Worm (Caenorhabditis elegans) whole organism, L1 larva: Measurements from ENCODE around the gene F54B8.1.

Experiments
- C16A3.4 ChIP-seq: fragments of 150-350 bp; optimal IDR thresholded peaks from 2 replicates; lab custom pipeline; 2014; ENCODE audit warnings: missing biosample characterization, missing genetic modification characterization
- aha-1 ChIP-seq: fragments of 150-350 bp; optimal IDR thresholded peaks from 2 replicates; lab custom pipeline; 2014; ENCODE audit warnings: missing biosample characterization, missing genetic modification characterization
- ceh-63 ChIP-seq: fragments of 200-800 bp; sonication (Bioruptor generic); optimal IDR thresholded peaks from 2 replicates; lab custom pipeline; 2018; ENCODE audit warnings: mild to moderate bottlenecking, missing genetic modification characterization, missing compliant biosample characterization
- ceh-90 ChIP-seq: sonication (generic microtip); optimal IDR thresholded peaks from 2 replicates; lab custom pipeline; 2016; ENCODE audit warnings: missing genetic modification characterization, missing compliant biosample characterization
- ces-1 ChIP-seq: fragments of 150-350 bp; optimal IDR thresholded peaks from 2 replicates; lab custom pipeline; 2014; ENCODE audit warnings: missing biosample characterization, missing genetic modification reagents, missing genetic modification characterization
- efl-1 ChIP-seq, 4 experiments: fragments of 150-350 bp; optimal IDR thresholded peaks in 3 of 4; peaks in 1 of 4; 1 replicate in 1 of 4; 2 replicates in 3 of 4; lab custom pipeline; 2014; ENCODE audit warnings: missing biosample characterization in 2 of 4, missing genetic modification characterization in 2 of 4, missing genetic modification reagents in 2 of 4
- elt-2 ChIP-seq: sonication (generic microtip); optimal IDR thresholded peaks from 2 replicates; lab custom pipeline; 2016; ENCODE audit warnings: missing genetic modification characterization, mild to moderate bottlenecking, inconsistent platforms, missing compliant biosample characterization, missing genetic modification reagents
- fkh-10 ChIP-seq: sonication (generic microtip); optimal IDR thresholded peaks from 2 replicates; lab custom pipeline; 2017; ENCODE audit warnings: missing biosample characterization, missing genetic modification reagents, missing genetic modification characterization
- fkh-4 ChIP-seq: sonication (generic microtip); optimal IDR thresholded peaks from 2 replicates; lab custom pipeline; 2016; ENCODE audit warnings: missing compliant biosample characterization, missing genetic modification characterization, borderline replicate concordance
- fkh-8 ChIP-seq: sonication (generic microtip); optimal IDR thresholded peaks from 2 replicates; lab custom pipeline; 2016; ENCODE audit warnings: mild to moderate bottlenecking, missing genetic modification characterization, missing compliant biosample characterization
- fos-1 ChIP-seq: fragments of 150-350 bp; optimal IDR thresholded peaks from 2 replicates; lab custom pipeline; 2014; ENCODE audit warnings: missing biosample characterization, missing genetic modification characterization
- grh-1 ChIP-seq: fragments of 200-800 bp; sonication (Bioruptor generic); IDR thresholded peaks from 2 replicates; pipeline ENCODE4 v1.3.6; 2022; ENCODE audit warnings: missing genetic modification reagents, missing genetic modification characterization, missing compliant biosample characterization
- hlh-4 ChIP-seq: sonication (generic microtip); optimal IDR thresholded peaks from 2 replicates; lab custom pipeline; 2016; ENCODE audit warnings: mild to moderate bottlenecking, missing genetic modification characterization, missing compliant biosample characterization
- isw-1 ChIP-seq: fragments of 200-800 bp; sonication (Bioruptor generic); IDR thresholded peaks from 2 replicates; pipeline ENCODE4 v1.3.6; 2022; ENCODE audit warnings: missing genetic modification characterization, missing compliant biosample characterization
- lin-13 ChIP-seq: fragments of 150-350 bp; optimal IDR thresholded peaks from 2 replicates; lab custom pipeline; 2014; ENCODE audit warnings: missing biosample characterization, missing genetic modification reagents, missing genetic modification characterization
- lin-14 ChIP-seq: fragments of 200-800 bp; sonication (Bioruptor generic); optimal IDR thresholded peaks from 2 replicates; lab custom pipeline; 2018; ENCODE audit warnings: mild to moderate bottlenecking, missing genetic modification characterization, moderate library complexity, missing compliant biosample characterization
- mab-9 ChIP-seq: fragments of 200-800 bp; sonication (Bioruptor generic); IDR thresholded peaks from 2 replicates; pipeline ENCODE4 v1.3.6; 2022; ENCODE audit warnings: missing genetic modification reagents, missing genetic modification characterization, missing compliant biosample characterization
- mef-2 ChIP-seq: fragments of 150-350 bp; optimal IDR thresholded peaks from 2 replicates; lab custom pipeline; 2014; ENCODE audit warnings: missing biosample characterization, missing genetic modification characterization
- nhr-11 ChIP-seq: fragments of 150-350 bp; optimal IDR thresholded peaks from 2 replicates; lab custom pipeline; 2014; ENCODE audit warnings: missing biosample characterization, missing genetic modification characterization
- nhr-19 ChIP-seq: fragments of 200-800 bp; sonication (Bioruptor generic); conservative IDR thresholded peaks from 2 replicates; pipeline ENCODE4 v1.3.6; 2022; ENCODE audit warnings: missing genetic modification characterization, missing compliant biosample characterization
- nhr-237 ChIP-seq: fragments of 150-350 bp; optimal IDR thresholded peaks from 2 replicates; lab custom pipeline; 2014; ENCODE audit warnings: missing biosample characterization, missing genetic modification characterization
- nhr-76 ChIP-seq: sonication (generic microtip); optimal IDR thresholded peaks from 2 replicates; lab custom pipeline; 2017; ENCODE audit warnings: missing biosample characterization, missing genetic modification characterization
- nhr-77 ChIP-seq: fragments of 150-350 bp; optimal IDR thresholded peaks from 2 replicates; lab custom pipeline; 2014; ENCODE audit warnings: missing biosample characterization, missing genetic modification characterization
- nhr-84 ChIP-seq: sonication (generic microtip); optimal IDR thresholded peaks from 2 replicates; lab custom pipeline; 2017; ENCODE audit warnings: missing biosample characterization, missing genetic modification characterization
- nhr-90 ChIP-seq: sonication (generic microtip); optimal IDR thresholded peaks from 2 replicates; lab custom pipeline; 2016; ENCODE audit warnings: mild to moderate bottlenecking, missing genetic modification characterization, missing compliant biosample characterization; ENCODE audit not compliant: poor library complexity
- skn-1 ChIP-seq: fragments of 150-350 bp; optimal IDR thresholded peaks from 2 replicates; lab custom pipeline; 2014; ENCODE audit warnings: missing biosample characterization, missing genetic modification characterization
- snpc-4 ChIP-seq: fragments of 150-350 bp; optimal IDR thresholded peaks from 2 replicates; lab custom pipeline; 2014; ENCODE audit warnings: missing biosample characterization, missing genetic modification characterization
- unc-130 ChIP-seq: fragments of 150-350 bp; optimal IDR thresholded peaks from 2 replicates; lab custom pipeline; 2017; ENCODE audit warnings: missing biosample characterization, missing genetic modification characterization, inconsistent platforms
- unc-86 ChIP-seq: sonication (generic microtip); optimal IDR thresholded peaks from 2 replicates; lab custom pipeline; 2016; ENCODE audit warnings: missing genetic modification characterization, missing compliant biosample characterization
- unc-98 ChIP-seq: fragments of 200-800 bp; sonication (Bioruptor generic); IDR thresholded peaks from 2 replicates; pipeline ENCODE4 v1.3.6; 2022; ENCODE audit warnings: missing genetic modification characterization, missing compliant biosample characterization
- vab-15 ChIP-seq: sonication (generic microtip); optimal IDR thresholded peaks from 2 replicates; lab custom pipeline; 2017; ENCODE audit warnings: missing genotype, mild to moderate bottlenecking, missing genetic modification characterization, missing compliant biosample characterization

The F54B8.1 gene

DNA sequence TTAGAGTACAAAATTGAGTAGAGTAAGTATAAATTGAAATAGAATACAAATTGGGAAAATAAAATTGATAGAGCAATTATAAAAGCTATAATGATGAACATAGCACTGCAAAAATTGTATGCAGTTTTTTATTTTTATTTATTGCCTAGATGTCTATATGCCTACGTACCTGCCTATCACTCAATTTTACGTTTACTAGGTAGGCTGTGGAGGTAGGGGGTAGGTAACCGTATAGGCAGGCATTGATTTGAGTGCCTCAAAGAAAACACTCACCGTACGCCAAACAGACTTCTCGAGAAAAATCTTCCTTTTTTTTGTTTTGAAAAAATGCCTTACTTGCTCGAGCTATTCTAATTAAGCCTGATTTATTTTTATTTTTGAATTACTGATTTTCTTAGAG lies 21.0 kb downstream of the F54B8.1 start, which contains the start of gene srbc-56:
Gene srbc-56 (minus strand): TSS at position 101 of the 400 bp plus-strand sequence.
- TF ChIP-seq fkh-4 (tag; lab: Kevin White, UChicago) (no peak), unc-86 (no peak), C16A3.4 (tag; lab: Kevin White, UChicago) (no peak), efl-1 (optimal IDR thresholded peaks at IDR 0.05; lab: Kevin White, UChicago) (no peak), efl-1 (GFP tag; optimal IDR thresholded peaks at IDR 0.05 in 1 of 2; lab: Kevin White, UChicago) (no peak), unc-98 (GFP tag; lab: Robert Waterston, UW) (no peak), unc-130 (no peak), lin-14 (GFP tag; lab: Kevin White, UChicago) (no peak), elt-2 (tag; lab: Kevin White, UChicago) (no peak), grh-1 (GFP tag; lab: Robert Waterston, UW) (no peak), fos-1 (no peak), vab-15 (no peak), skn-1 (tag; lab: Kevin White, UChicago) (no peak), nhr-19 (GFP tag; lab: Robert Waterston, UW) (no peak)

DNA sequence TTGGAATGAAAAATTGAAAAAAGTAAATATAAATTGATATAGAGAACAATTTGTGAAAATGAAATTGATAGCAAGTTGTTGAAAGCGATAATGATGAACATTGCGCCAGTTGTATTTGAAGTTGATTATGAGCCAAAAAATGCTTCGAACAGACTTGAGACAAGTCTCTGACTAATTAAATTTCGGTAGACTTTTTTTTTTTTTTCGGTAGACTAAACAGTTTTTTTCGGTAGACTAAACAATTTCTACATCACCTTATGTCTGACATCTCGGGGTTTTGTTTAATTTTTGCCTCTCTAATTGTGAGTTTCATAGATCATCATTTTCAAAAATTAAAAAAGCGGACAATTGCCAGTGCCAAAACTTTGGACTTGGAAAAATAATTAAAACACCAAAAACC lies 23.1 kb downstream of the F54B8.1 start, which contains the start of gene srbc-54:
Gene srbc-54 (minus strand): TSS at position 101 of the 400 bp plus-strand sequence.
- TF ChIP-seq aha-1 (tag; lab: Kevin White, UChicago), result no peak
- no peak for TF ChIP-seq fkh-4 (tag; lab: Kevin White, UChicago)
- TF ChIP-seq nhr-11 (tag; lab: Kevin White, UChicago), result no peak
- no peak for TF ChIP-seq nhr-84 (tag; lab: Kevin White, UChicago)
- no peak for TF ChIP-seq fkh-10
- no peak for TF ChIP-seq lin-13
- no peak for TF ChIP-seq mef-2 (tag; lab: Kevin White, UChicago)
- no peak for TF ChIP-seq fkh-8 (tag; lab: Kevin White, UChicago)
- TF ChIP-seq nhr-77, result no peak
- no peak for TF ChIP-seq snpc-4 (tag; lab: Kevin White, UChicago)
- TF ChIP-seq ceh-90 (tag; lab: Kevin White, UChicago), result no peak
- TF ChIP-seq nhr-237 (tag; lab: Kevin White, UChicago), result no peak
- TF ChIP-seq ces-1 (GFP tag; lab: Kevin White, UChicago), result no peak
- TF ChIP-seq mab-9 (GFP tag; lab: Robert Waterston, UW), result no peak
- no peak for TF ChIP-seq isw-1 (GFP tag; lab: Robert Waterston, UW)
- TF ChIP-seq elt-2 (tag; lab: Kevin White, UChicago), result no peak
- TF ChIP-seq ceh-63, result no peak

DNA sequence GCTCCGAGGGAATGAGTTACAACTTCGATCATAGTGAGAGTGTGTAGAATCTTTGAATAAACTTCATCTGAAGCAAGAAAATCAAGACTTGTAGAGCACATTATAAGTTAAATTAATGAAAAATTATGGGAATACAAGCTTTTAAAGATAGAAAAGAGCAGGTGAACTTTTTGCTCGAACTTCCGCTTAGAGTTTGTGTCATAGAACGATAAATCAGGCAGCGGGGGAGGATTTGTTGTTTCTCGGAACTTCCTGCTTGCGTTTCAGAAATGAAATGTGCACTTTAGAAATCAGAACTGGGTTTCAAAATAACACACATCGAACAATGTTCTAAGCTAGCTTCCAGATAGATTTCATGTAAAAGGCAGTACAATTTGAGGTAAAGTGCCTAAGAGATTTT lies 30.5 kb downstream of the F54B8.1 start, which contains the start of gene srh-149:
Gene srh-149 (minus strand): TSS at position 101 of the 400 bp plus-strand sequence.
- TF ChIP-seq hlh-4 (tag; lab: Kevin White, UChicago) (peak; percentile 50), nhr-90 (tag; lab: Kevin White, UChicago) (no peak)

- TF ChIP-seq hlh-4 (tag; lab: Kevin White, UChicago), result peak; percentile 92
These were observed 39.8 kb downstream of the F54B8.1 start, which contains the start of gene srh-147 for ce11 chrV:15850276-15850811. srh-147 (minus strand) TSS chrV:15850326.

- TF ChIP-seq hlh-4 (tag; lab: Kevin White, UChicago), result peak; percentile 20
- TF ChIP-seq nhr-76 (tag; lab: Kevin White, UChicago), result no peak
These were observed 47.7 kb downstream of the F54B8.1 start, which contains the start of gene srh-148 for ce11 chrV:15858292-15858691. srh-148 (minus strand) TSS chrV:15858392.
